Worm (Caenorhabditis elegans) whole organism, L1 larva: Measurements from ENCODE around the gene Y62E10A.20.

Source experiments
- C16A3.4 ChIP-seq: fragments of 150-350 bp; optimal IDR thresholded peaks from 2 replicates; lab custom pipeline; 2014; ENCODE audit warnings: missing biosample characterization, missing genetic modification characterization
- F16B12.6 ChIP-seq: fragments of 150-350 bp; optimal IDR thresholded peaks from 2 replicates; lab custom pipeline; 2014; ENCODE audit warnings: missing biosample characterization, missing genetic modification characterization
- aly-2 ChIP-seq: fragments of 150-350 bp; optimal IDR thresholded peaks from 2 replicates; lab custom pipeline; 2014; ENCODE audit warnings: missing biosample characterization, missing genetic modification characterization
- blmp-1 ChIP-seq: fragments of 150-350 bp; optimal IDR thresholded peaks from 2 replicates; lab custom pipeline; 2014; ENCODE audit warnings: missing biosample characterization, missing genetic modification characterization
- ceh-82 ChIP-seq, 3 experiments: fragments of 150-350 bp in 1 of 3; sonication (generic microtip) in 2 of 3; optimal IDR thresholded peaks; 2 replicates each; lab custom pipeline; 2014 to 2017; ENCODE audit warnings: missing biosample characterization in 3 of 3, missing genetic modification characterization in 3 of 3
- ceh-90 ChIP-seq: sonication (generic microtip); optimal IDR thresholded peaks from 2 replicates; lab custom pipeline; 2016; ENCODE audit warnings: missing genetic modification characterization, missing compliant biosample characterization
- dsc-1 ChIP-seq: sonication (generic microtip); optimal IDR thresholded peaks from 2 replicates; lab custom pipeline; 2016; ENCODE audit warnings: mild to moderate bottlenecking, missing genetic modification characterization, missing compliant biosample characterization
- efl-1 ChIP-seq, 4 experiments: fragments of 150-350 bp; optimal IDR thresholded peaks in 3 of 4; peaks in 1 of 4; 1 replicate in 1 of 4; 2 replicates in 3 of 4; lab custom pipeline; 2014; ENCODE audit warnings: missing biosample characterization in 2 of 4, missing genetic modification characterization in 2 of 4, missing genetic modification reagents in 2 of 4
- fkh-4 ChIP-seq: sonication (generic microtip); optimal IDR thresholded peaks from 2 replicates; lab custom pipeline; 2016; ENCODE audit warnings: missing compliant biosample characterization, missing genetic modification characterization, borderline replicate concordance
- fkh-8 ChIP-seq: sonication (generic microtip); optimal IDR thresholded peaks from 2 replicates; lab custom pipeline; 2016; ENCODE audit warnings: mild to moderate bottlenecking, missing genetic modification characterization, missing compliant biosample characterization
- fos-1 ChIP-seq: fragments of 150-350 bp; optimal IDR thresholded peaks from 2 replicates; lab custom pipeline; 2014; ENCODE audit warnings: missing biosample characterization, missing genetic modification characterization
- grh-1 ChIP-seq: fragments of 200-800 bp; sonication (Bioruptor generic); IDR thresholded peaks from 2 replicates; pipeline ENCODE4 v1.3.6; 2022; ENCODE audit warnings: missing genetic modification reagents, missing genetic modification characterization, missing compliant biosample characterization
- lin-13 ChIP-seq: fragments of 150-350 bp; optimal IDR thresholded peaks from 2 replicates; lab custom pipeline; 2014; ENCODE audit warnings: missing biosample characterization, missing genetic modification reagents, missing genetic modification characterization
- lin-14 ChIP-seq: fragments of 200-800 bp; sonication (Bioruptor generic); optimal IDR thresholded peaks from 2 replicates; lab custom pipeline; 2018; ENCODE audit warnings: mild to moderate bottlenecking, missing genetic modification characterization, moderate library complexity, missing compliant biosample characterization
- lin-35 ChIP-seq, 2 experiments: fragments of 150-350 bp; optimal IDR thresholded peaks; 2 replicates each; lab custom pipeline; 2014; ENCODE audit warnings: missing biosample characterization in 2 of 2, missing genetic modification characterization in 2 of 2, missing genetic modification reagents in 2 of 2
- lir-3 ChIP-seq: sonication (generic microtip); optimal IDR thresholded peaks from 2 replicates; lab custom pipeline; 2016; ENCODE audit warnings: mild to moderate bottlenecking, missing genetic modification characterization, moderate library complexity, missing compliant biosample characterization; ENCODE audit not compliant: poor library complexity
- lsy-2 ChIP-seq, 2 experiments: fragments of 150-350 bp; optimal IDR thresholded peaks; 2 replicates each; lab custom pipeline; 2014; ENCODE audit warnings: missing biosample characterization in 2 of 2, missing genetic modification characterization in 2 of 2
- mab-9 ChIP-seq: fragments of 200-800 bp; sonication (Bioruptor generic); IDR thresholded peaks from 2 replicates; pipeline ENCODE4 v1.3.6; 2022; ENCODE audit warnings: missing genetic modification reagents, missing genetic modification characterization, missing compliant biosample characterization
- nhr-11 ChIP-seq: fragments of 150-350 bp; optimal IDR thresholded peaks from 2 replicates; lab custom pipeline; 2014; ENCODE audit warnings: missing biosample characterization, missing genetic modification characterization
- nhr-19 ChIP-seq: fragments of 200-800 bp; sonication (Bioruptor generic); conservative IDR thresholded peaks from 2 replicates; pipeline ENCODE4 v1.3.6; 2022; ENCODE audit warnings: missing genetic modification characterization, missing compliant biosample characterization
- nhr-47 ChIP-seq: sonication (generic microtip); optimal IDR thresholded peaks from 2 replicates; lab custom pipeline; 2016; ENCODE audit warnings: mild to moderate bottlenecking, missing genetic modification characterization, moderate library complexity, missing compliant biosample characterization
- nhr-71 ChIP-seq: sonication (generic microtip); optimal IDR thresholded peaks from 2 replicates; lab custom pipeline; 2016; ENCODE audit warnings: mild to moderate bottlenecking, missing genetic modification characterization, moderate library complexity, missing compliant biosample characterization
- nhr-90 ChIP-seq: sonication (generic microtip); optimal IDR thresholded peaks from 2 replicates; lab custom pipeline; 2016; ENCODE audit warnings: mild to moderate bottlenecking, missing genetic modification characterization, missing compliant biosample characterization; ENCODE audit not compliant: poor library complexity
- pax-3 ChIP-seq: fragments of 200-800 bp; sonication (Bioruptor generic); optimal IDR thresholded peaks from 2 replicates; lab custom pipeline; 2018; ENCODE audit warnings: mild to moderate bottlenecking, missing genetic modification characterization, moderate library complexity, missing compliant biosample characterization
- rnt-1 ChIP-seq: sonication (generic microtip); optimal IDR thresholded peaks from 2 replicates; lab custom pipeline; 2016; ENCODE audit warnings: mild to moderate bottlenecking, missing genetic modification characterization, moderate library complexity, missing compliant biosample characterization
- skn-1 ChIP-seq: fragments of 150-350 bp; optimal IDR thresholded peaks from 2 replicates; lab custom pipeline; 2014; ENCODE audit warnings: missing biosample characterization, missing genetic modification characterization
- snpc-4 ChIP-seq: fragments of 150-350 bp; optimal IDR thresholded peaks from 2 replicates; lab custom pipeline; 2014; ENCODE audit warnings: missing biosample characterization, missing genetic modification characterization
- snu-23 ChIP-seq: sonication (generic microtip); optimal IDR thresholded peaks from 2 replicates; lab custom pipeline; 2016; ENCODE audit warnings: missing genetic modification characterization, missing compliant biosample characterization
- sptf-1 ChIP-seq: fragments of 150-350 bp; optimal IDR thresholded peaks from 2 replicates; lab custom pipeline; 2014; ENCODE audit warnings: missing biosample characterization, missing genetic modification characterization
- swsn-7 ChIP-seq: sonication (generic microtip); optimal IDR thresholded peaks from 2 replicates; lab custom pipeline; 2016; ENCODE audit warnings: missing genetic modification characterization, missing compliant biosample characterization
- tbx-2 ChIP-seq: sonication (generic microtip); optimal IDR thresholded peaks from 2 replicates; lab custom pipeline; 2016; ENCODE audit warnings: missing genetic modification characterization, missing compliant biosample characterization
- tlp-1 ChIP-seq: fragments of 150-350 bp; optimal IDR thresholded peaks from 2 replicates; lab custom pipeline; 2014; ENCODE audit warnings: missing biosample characterization, missing genetic modification characterization
- unc-30 ChIP-seq: sonication (generic microtip); optimal IDR thresholded peaks from 2 replicates; lab custom pipeline; 2017; ENCODE audit warnings: missing biosample characterization, missing genetic modification characterization
- unc-62 ChIP-seq: fragments of 150-350 bp; optimal IDR thresholded peaks from 2 replicates; lab custom pipeline; 2014; ENCODE audit warnings: missing biosample characterization, missing genetic modification reagents, missing genetic modification characterization
- xbp-1 ChIP-seq: sonication (generic microtip); optimal IDR thresholded peaks from 2 replicates; lab custom pipeline; 2016; ENCODE audit warnings: missing genetic modification characterization, missing compliant biosample characterization

Gene Y62E10A.20

ce11 chrIV:13388779-13389178, 2.9 kb upstream of the Y62E10A.20 start (continued):
- peak; percentile 30 for TF ChIP-seq nhr-90 (tag; lab: Kevin White, UChicago)
- no peak for TF ChIP-seq unc-30 (tag; lab: Kevin White, UChicago)
- TF ChIP-seq ceh-90, result no peak
- TF ChIP-seq aly-2 (tag; lab: Kevin White, UChicago), result peak; percentile 47
- TF ChIP-seq mab-9 (GFP tag; lab: Robert Waterston, UW), result no peak
- TF ChIP-seq fos-1 (tag; lab: Kevin White, UChicago), result no peak
- TF ChIP-seq pax-3 (tag; lab: Kevin White, UChicago), result no peak
- no peak for TF ChIP-seq tlp-1 (tag; lab: Kevin White, UChicago)
- TF ChIP-seq tbx-2 (tag; lab: Kevin White, UChicago), result peak; percentile 12
- no peak for TF ChIP-seq dsc-1 (tag; lab: Kevin White, UChicago)

- TF ChIP-seq lir-3 (tag; lab: Kevin White, UChicago) (no peak), F16B12.6 (tag; lab: Kevin White, UChicago) (no peak), C16A3.4 (tag; lab: Kevin White, UChicago) (no peak), unc-62 (GFP tag; lab: Kevin White, UChicago) (no peak), rnt-1 (tag; lab: Kevin White, UChicago) (no peak), lin-35 (GFP tag; optimal IDR thresholded peaks at IDR 0.05; lab: Kevin White, UChicago) (no peak), skn-1 (tag; lab: Kevin White, UChicago) (no peak), aly-2 (tag; lab: Kevin White, UChicago) (no peak), nhr-11 (tag; lab: Kevin White, UChicago) (no peak), lsy-2 (tag; optimal IDR thresholded peaks at IDR 0.05; lab: Kevin White, UChicago) (no peak)
These were observed 1.0 kb upstream of the Y62E10A.20 start, which contains the start of gene lsm-3 for ce11 chrIV:13386903-13387302. lsm-3 (plus strand) TSS chrIV:13387203.

- TF ChIP-seq lsy-2 (tag; optimal IDR thresholded peaks at IDR 0.05; lab: Kevin White, UChicago) (peak; percentile 1 to 23), fkh-8 (tag; lab: Kevin White, UChicago) (peak; percentile 26), snu-23 (GFP tag; lab: Kevin White, UChicago) (peak; percentile 42), aly-2 (tag; lab: Kevin White, UChicago) (no peak), sptf-1 (no peak), ceh-82 (tag; optimal IDR thresholded peaks at IDR 0.05; lab: Kevin White, UChicago) (peak in 2 of 3 experiments; percentile 22 to 43), lin-35 (GFP tag; optimal IDR thresholded peaks at IDR 0.05; lab: Kevin White, UChicago) (peak in 1 of 2 experiments; percentile 30), nhr-47 (tag; lab: Kevin White, UChicago) (peak; percentile 17), nhr-71 (peak; percentile 27), fkh-4 (tag; lab: Kevin White, UChicago) (no peak), xbp-1 (tag; lab: Kevin White, UChicago) (peak; percentile 14), swsn-7 (tag; lab: Kevin White, UChicago) (peak; percentile 18), efl-1 (optimal IDR thresholded peaks at IDR 0.05; lab: Kevin White, UChicago) (peak; percentile 19 to 28), efl-1 (GFP tag; optimal IDR thresholded peaks at IDR 0.05 in 1 of 2; lab: Kevin White, UChicago) (peak in 1 of 2 experiments; percentile 9)
These were observed 2.0 kb downstream of the Y62E10A.20 start, which contains the start of gene rab-19 for ce11 chrIV:13383763-13384436. rab-19 (minus strand) TSS chrIV:13384386.

- TF ChIP-seq nhr-47 (tag; lab: Kevin White, UChicago) (no peak), dsc-1 (tag; lab: Kevin White, UChicago) (no peak)
These were observed 4.1 kb downstream of the Y62E10A.20 start, which contains the start of gene emc-3 for ce11 chrIV:13381823-13382222. emc-3 (minus strand) TSS chrIV:13381923.

ce11 chrIV:13380506-13380905, 5.4 kb downstream of the Y62E10A.20 start:
- TF ChIP-seq efl-1 (optimal IDR thresholded peaks at IDR 0.05; lab: Kevin White, UChicago), result no peak
- TF ChIP-seq efl-1 (GFP tag; optimal IDR thresholded peaks at IDR 0.05 in 1 of 2; lab: Kevin White, UChicago), result peak in 1 of 2 experiments; percentile 58
- TF ChIP-seq lin-14, result no peak
- no peak for TF ChIP-seq grh-1 (GFP tag; lab: Robert Waterston, UW)
- TF ChIP-seq blmp-1 (tag; lab: Kevin White, UChicago), result no peak
- no peak for TF ChIP-seq snpc-4 (tag; lab: Kevin White, UChicago)
- TF ChIP-seq nhr-19 (GFP tag; lab: Robert Waterston, UW), result no peak
- no peak for TF ChIP-seq snu-23 (GFP tag; lab: Kevin White, UChicago)
- no peak for TF ChIP-seq lin-13 (GFP tag; lab: Kevin White, UChicago)
